Worm (Caenorhabditis elegans): Measurements from ENCODE around the gene ZK593.2.

DNA sequence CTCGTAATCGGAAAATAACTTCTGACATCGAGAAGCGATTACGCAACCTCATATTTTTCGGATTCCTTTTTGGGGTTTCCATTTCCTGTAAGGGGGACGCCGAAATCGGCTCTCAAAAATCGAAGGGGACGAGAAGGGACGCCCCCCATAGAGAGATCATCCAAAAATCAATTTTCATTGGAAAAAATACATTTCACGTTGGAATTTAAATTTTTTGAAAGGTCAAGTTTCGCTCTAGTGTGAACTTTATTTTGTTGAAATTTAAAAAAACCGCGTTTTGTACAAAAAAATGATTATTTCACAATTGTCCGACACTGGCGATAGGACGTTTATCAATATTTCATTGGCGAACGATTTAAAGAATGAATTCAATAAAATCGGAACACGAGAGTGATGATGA, 38.8 kb downstream of the ZK593.2 start, which contains the start of gene Y69E1A.3:
- TF ChIP-seq blmp-1 (tag; optimal IDR thresholded peaks at IDR 0.05) (no peak), mab-5 (tag; optimal IDR thresholded peaks at IDR 0.05) (no peak), unc-120 (tag; optimal IDR thresholded peaks at IDR 0.05; ENCODE audit: poor library complexity, severe bottlenecking) (no peak), elt-3 (tag; optimal IDR thresholded peaks at IDR 0.05) (no peak), pha-4 (tag; optimal IDR thresholded peaks at IDR 0.05) (no peak), nhr-28 (tag; optimal IDR thresholded peaks at IDR 0.05) (no peak), ztf-11 (tag; optimal IDR thresholded peaks at IDR 0.05) (no peak), nhr-237 (tag; optimal IDR thresholded peaks at IDR 0.05) (no peak)
